In genomic region chr3R:9918830-9919229, dm6 we compare ENCODE assay signal across 1 fruit fly cellular context.
TF ChIP-seq lines count a peak whose summit lies in the region.

No protein-coding gene starts in this region.

TF ChIP-seq in whole organism, embryonic, 481 proteins besides CTCF, POLR2A, EP300 and RAD21 (continued from another document):
- TF ChIP-seq knrl (GFP tag; IDR thresholded peaks at IDR 0.05; lab: Robert Waterston, UW; ENCODE audit: partially characterized antibody) (no peak), dimm (GFP tag; IDR thresholded peaks at IDR 0.05; lab: Robert Waterston, UW) (no peak), lmd (GFP tag; IDR thresholded peaks at IDR 0.05; lab: Robert Waterston, UW) (no peak), CG2120 (GFP tag; optimal IDR thresholded peaks at IDR 0.05; lab: Kevin White, UChicago) (no peak), CG11696 (GFP tag; IDR thresholded peaks at IDR 0.05; lab: Robert Waterston, UW) (no peak), CG11085 (GFP tag; IDR thresholded peaks at IDR 0.05; lab: Robert Waterston, UW) (no peak), ranshi (GFP tag; IDR thresholded peaks at IDR 0.05; lab: Robert Waterston, UW) (no peak), vvl (GFP tag; IDR thresholded peaks at IDR 0.05; lab: Robert Waterston, UW) (no peak), MTF-1 (GFP tag; optimal IDR thresholded peaks at IDR 0.05; lab: Kevin White, UChicago; ENCODE audit: borderline replicate concordance) (no peak), Lhr (GFP tag; optimal IDR thresholded peaks at IDR 0.05; lab: Kevin White, UChicago) (no peak), Ssrp (tag; optimal IDR thresholded peaks at IDR 0.05; lab: Kevin White, UChicago) (no peak), rib (GFP tag; IDR thresholded peaks at IDR 0.05; lab: Robert Waterston, UW) (no peak), Bdp1 (GFP tag; optimal IDR thresholded peaks at IDR 0.05; lab: Kevin White, UChicago) (no peak), Elba2 (GFP tag; optimal IDR thresholded peaks at IDR 0.05; lab: Kevin White, UChicago) (no peak), CG6854 (GFP tag; optimal IDR thresholded peaks at IDR 0.05; lab: Kevin White, UChicago) (no peak), CG15479 (GFP tag; optimal IDR thresholded peaks at IDR 0.05; lab: Kevin White, UChicago) (no peak), Ravus (GFP tag; IDR thresholded peaks at IDR 0.05; lab: Robert Waterston, UW) (no peak), Hey (tag; optimal IDR thresholded peaks at IDR 0.05; lab: Kevin White, UChicago) (no peak), CG2678 (tag; optimal IDR thresholded peaks at IDR 0.05; lab: Kevin White, UChicago) (no peak), CG2199 (GFP tag; IDR thresholded peaks at IDR 0.05; lab: Robert Waterston, UW) (no peak), tap (tag; optimal IDR thresholded peaks at IDR 0.05; lab: Kevin White, UChicago) (no peak), en (GFP tag; optimal IDR thresholded peaks at IDR 0.05; lab: Kevin White, UChicago) (no peak), CG9876 (GFP tag; optimal IDR thresholded peaks at IDR 0.05; lab: Kevin White, UChicago) (no peak), Rx (GFP tag; IDR thresholded peaks at IDR 0.05; lab: Robert Waterston, UW) (no peak), tup (GFP tag; optimal IDR thresholded peaks at IDR 0.05; lab: Kevin White, UChicago) (no peak), CG9609 (GFP tag; optimal IDR thresholded peaks at IDR 0.05; lab: Kevin White, UChicago) (no peak), CG10431 (GFP tag; optimal IDR thresholded peaks at IDR 0.05; lab: Kevin White, UChicago) (no peak), Myb (GFP tag; optimal IDR thresholded peaks at IDR 0.05; lab: Kevin White, UChicago) (no peak), ara (GFP tag; IDR thresholded peaks at IDR 0.05; lab: Robert Waterston, UW) (no peak), CG11093 (GFP tag; IDR thresholded peaks at IDR 0.05; lab: Robert Waterston, UW) (no peak), Sry-β (GFP tag; optimal IDR thresholded peaks at IDR 0.05; lab: Kevin White, UChicago) (no peak), CG12071 (GFP tag; optimal IDR thresholded peaks at IDR 0.05; lab: Kevin White, UChicago) (peak; percentile 38), zfh1 (GFP tag; IDR thresholded peaks at IDR 0.05; lab: Robert Waterston, UW) (no peak), CoRest (tag; optimal IDR thresholded peaks at IDR 0.05; lab: Kevin White, UChicago) (no peak), h (optimal IDR thresholded peaks at IDR 0.05; lab: Kevin White, UChicago) (no peak), CG2129 (GFP tag; IDR thresholded peaks at IDR 0.05; lab: Robert Waterston, UW; ENCODE audit: partially characterized antibody) (no peak), row (GFP tag; IDR thresholded peaks at IDR 0.05; lab: Robert Waterston, UW) (no peak), CG7745 (tag; optimal IDR thresholded peaks at IDR 0.05; lab: Kevin White, UChicago) (no peak), ash1 (GFP tag; optimal IDR thresholded peaks at IDR 0.05; lab: Kevin White, UChicago) (no peak), CG14014 (GFP tag; IDR thresholded peaks at IDR 0.05; lab: Robert Waterston, UW) (peak; percentile 52; the same call in 1 of the 2 replicates), amos (GFP tag; IDR thresholded peaks at IDR 0.05; lab: Robert Waterston, UW; ENCODE audit: partially characterized antibody) (no peak), Hr78 (GFP tag; optimal IDR thresholded peaks at IDR 0.05; lab: Kevin White, UChicago) (peak in 1 of 2 experiments; percentile 9), H15 (GFP tag; IDR thresholded peaks at IDR 0.05; lab: Robert Waterston, UW) (no peak), CG1529 (GFP tag; optimal IDR thresholded peaks at IDR 0.05; lab: Kevin White, UChicago) (no peak), CG16863 (GFP tag; optimal IDR thresholded peaks at IDR 0.05; lab: Kevin White, UChicago) (no peak), CG9817 (tag; optimal IDR thresholded peaks at IDR 0.05; lab: Kevin White, UChicago) (no peak), mam (GFP tag; optimal IDR thresholded peaks at IDR 0.05; lab: Kevin White, UChicago) (no peak), CG14441 (GFP tag; IDR thresholded peaks at IDR 0.05; lab: Robert Waterston, UW) (no peak), ems (GFP tag; optimal IDR thresholded peaks at IDR 0.05; lab: Kevin White, UChicago) (peak; percentile 4), pfk (GFP tag; optimal IDR thresholded peaks at IDR 0.05; lab: Kevin White, UChicago) (no peak), NfI (GFP tag; optimal IDR thresholded peaks at IDR 0.05; lab: Kevin White, UChicago) (no peak), fd3F (GFP tag; optimal IDR thresholded peaks at IDR 0.05; lab: Kevin White, UChicago) (peak; percentile 30), Sry-δ (GFP tag; optimal IDR thresholded peaks at IDR 0.05; lab: Kevin White, UChicago) (no peak), Gug (GFP tag; IDR thresholded peaks at IDR 0.05; lab: Robert Waterston, UW) (no peak), tio (GFP tag; optimal IDR thresholded peaks at IDR 0.05; lab: Kevin White, UChicago) (no peak), CG1024 (GFP tag; IDR thresholded peaks at IDR 0.05; lab: Robert Waterston, UW) (no peak), unpg (GFP tag; optimal IDR thresholded peaks at IDR 0.05; lab: Kevin White, UChicago) (no peak), kah (GFP tag; optimal IDR thresholded peaks at IDR 0.05; lab: Kevin White, UChicago) (no peak), mld (GFP tag; IDR thresholded peaks at IDR 0.05; lab: Robert Waterston, UW; ENCODE audit: partially characterized antibody) (no peak), fd64A (GFP tag; optimal IDR thresholded peaks at IDR 0.05; lab: Kevin White, UChicago) (no peak), CG12659 (GFP tag; optimal IDR thresholded peaks at IDR 0.05; lab: Kevin White, UChicago) (no peak), tgo (GFP tag; IDR thresholded peaks at IDR 0.05; lab: Robert Waterston, UW) (no peak), tna (GFP tag; IDR thresholded peaks at IDR 0.05; lab: Robert Waterston, UW; ENCODE audit: partially characterized antibody) (no peak), CHES-1-like (GFP tag; optimal IDR thresholded peaks at IDR 0.05; lab: Kevin White, UChicago) (no peak), CG6654 (GFP tag; optimal IDR thresholded peaks at IDR 0.05; lab: Kevin White, UChicago) (no peak), hbn (GFP tag; IDR thresholded peaks at IDR 0.05; lab: Robert Waterston, UW; ENCODE audit: partially characterized antibody) (no peak), Rfx (GFP tag; IDR thresholded peaks at IDR 0.05; lab: Robert Waterston, UW) (no peak; the same call in 1 of the 2 replicates), da (GFP tag; optimal IDR thresholded peaks at IDR 0.05; lab: Kevin White, UChicago) (no peak), Lpt (GFP tag; optimal IDR thresholded peaks at IDR 0.05; lab: Kevin White, UChicago) (no peak), CG17328 (GFP tag; IDR thresholded peaks at IDR 0.05; lab: Robert Waterston, UW) (no peak), CG14860 (GFP tag; IDR thresholded peaks at IDR 0.05; lab: Robert Waterston, UW; ENCODE audit: partially characterized antibody) (no peak), sisA (GFP tag; IDR thresholded peaks at IDR 0.05; lab: Robert Waterston, UW) (no peak), Dip2 (GFP tag; IDR thresholded peaks at IDR 0.05; lab: Robert Waterston, UW) (no peak), onecut (GFP tag; IDR thresholded peaks at IDR 0.05; lab: Robert Waterston, UW) (0 out of 2 replicates have a peak, but pooled peaks have one; percentile 8)
